Fruit fly (Drosophila melanogaster) Kc167 (cell line): ENCODE results near the gene CG9396.

Experiments
- Myc ChIP-seq: fragments of >200 bp; optimal IDR thresholded peaks from 2 replicates; lab custom pipeline; 2017; ENCODE audit warnings: missing external identifiers
- h ChIP-seq: fragments of >200 bp; optimal IDR thresholded peaks from 3 replicates; lab custom pipeline; 2018; ENCODE audit warnings: missing external identifiers
- psq ChIP-seq: fragments of >200 bp; optimal IDR thresholded peaks from 2 replicates; lab custom pipeline; 2017; ENCODE audit warnings: missing external identifiers

dm6 chr3R:9605084-9605483 is 33.7 kb upstream of the CG9396 start:
- TF ChIP-seq psq (lab: Kevin White, UChicago) (no peak), h (lab: Kevin White, UChicago) (no peak), Myc (lab: Kevin White, UChicago) (no peak)
